Worm (Caenorhabditis elegans): ENCODE data around the gene T14B4.5.

ce11 chrII:6736604-6737003 is 19.9 kb downstream of the T14B4.5 start, which contains the start of gene T14B4.1:
- TF ChIP-seq unc-62 (GFP tag; optimal IDR thresholded peaks at IDR 0.05) (no peak), lin-39 (tag; optimal IDR thresholded peaks at IDR 0.05) (no peak), aly-2 (tag; optimal IDR thresholded peaks at IDR 0.05) (no peak), fos-1 (tag; optimal IDR thresholded peaks at IDR 0.05) (no peak), ama-1 (optimal IDR thresholded peaks at IDR 0.05) (no peak), sma-9 (GFP tag; optimal IDR thresholded peaks at IDR 0.05) (no peak), sma-9 (tag; optimal IDR thresholded peaks at IDR 0.05) (no peak), F13H6.1 (tag; optimal IDR thresholded peaks at IDR 0.05) (no peak), mbf-1 (tag; optimal IDR thresholded peaks at IDR 0.05) (no peak), nhr-25 (tag; optimal IDR thresholded peaks at IDR 0.05) (no peak), unc-55 (GFP tag; optimal IDR thresholded peaks at IDR 0.05) (no peak), nhr-10 (tag; optimal IDR thresholded peaks at IDR 0.05) (no peak), lsy-2 (tag; optimal IDR thresholded peaks at IDR 0.05) (no peak), lin-13 (GFP tag; optimal IDR thresholded peaks at IDR 0.05) (no peak), ceh-82 (tag; optimal IDR thresholded peaks at IDR 0.05) (no peak)
